Worm (Caenorhabditis elegans): ENCODE results near the gene clec-232.

ce11 chrV:15972484-15972883 lies 3.5 kb upstream of the clec-232 start, which contains the start of gene sru-23:
- no peak for TF ChIP-seq unc-62 (GFP tag; optimal IDR thresholded peaks at IDR 0.05)
- TF ChIP-seq elt-3 (tag; optimal IDR thresholded peaks at IDR 0.05), result no peak
- TF ChIP-seq nhr-237 (tag; optimal IDR thresholded peaks at IDR 0.05), result no peak
- no peak for TF ChIP-seq unc-120 (tag; optimal IDR thresholded peaks at IDR 0.05; ENCODE audit: poor library complexity, severe bottlenecking)
